Worm (Caenorhabditis elegans) whole organism, young adult: Measurements from ENCODE around the gene R193.1.

Experiments used
- T07F8.4 ChIP-seq: sonication (generic microtip); optimal IDR thresholded peaks from 2 replicates; lab custom pipeline; 2016; ENCODE audit warnings: mild to moderate bottlenecking, missing genetic modification characterization, moderate library complexity, missing compliant biosample characterization
- ceh-40 ChIP-seq: fragments of 200-800 bp; sonication (Bioruptor generic); IDR thresholded peaks from 2 replicates; pipeline ENCODE4 v1.3.6; 2022; ENCODE audit warnings: missing genetic modification characterization, missing compliant biosample characterization
- ets-4 ChIP-seq: fragments of 200-800 bp; sonication (Bioruptor generic); optimal IDR thresholded peaks from 2 replicates; lab custom pipeline; 2018; ENCODE audit warnings: mild to moderate bottlenecking, missing genetic modification characterization, missing compliant biosample characterization
- lag-1 ChIP-seq: fragments of 200-800 bp; sonication (Bioruptor generic); IDR thresholded peaks from 2 replicates; pipeline ENCODE4 v1.3.6; 2022; ENCODE audit warnings: missing genetic modification reagents, missing genetic modification characterization, missing compliant biosample characterization
- madf-10 ChIP-seq: sonication (generic microtip); optimal IDR thresholded peaks from 2 replicates; lab custom pipeline; 2016; ENCODE audit warnings: mild to moderate bottlenecking, missing genetic modification characterization, missing compliant biosample characterization
- somi-1 ChIP-seq: fragments of 200-800 bp; sonication (Bioruptor generic); optimal IDR thresholded peaks from 2 replicates; lab custom pipeline; 2018; ENCODE audit warnings: mild to moderate bottlenecking, missing genetic modification characterization, missing compliant biosample characterization

- no peak for TF ChIP-seq T07F8.4 (tag; lab: Kevin White, UChicago)
- no peak for TF ChIP-seq madf-10 (tag; lab: Kevin White, UChicago)
- no peak for TF ChIP-seq lag-1
- TF ChIP-seq ets-4: no peak
- no peak for TF ChIP-seq ceh-40 (GFP tag; lab: Robert Waterston, UW)
- TF ChIP-seq somi-1: no peak
Measured at ce11 chrX:1185474-1185873, 30.7 kb downstream of the R193.1 start.
